Worm (Caenorhabditis elegans): ENCODE data around the gene clec-42.

ce11 chrV:18195006-18195405 lies 3.8 kb downstream of the clec-42 start, which contains the start of gene F16H6.3:
- TF ChIP-seq elt-3 (tag; optimal IDR thresholded peaks at IDR 0.05) (no peak), cnd-1 (tag; optimal IDR thresholded peaks at IDR 0.05) (no peak), bed-3 (GFP tag; optimal IDR thresholded peaks at IDR 0.05) (no peak)

Data from whole organism, mixed stage, embryonic.